Fruit fly (Drosophila melanogaster): ENCODE measurements around the gene mfrn.

Gene mfrn

dm6 chr3R:27987329-27987728 is 39.5 kb upstream of the mfrn start (continued):
- TF ChIP-seq Gsc (GFP tag; IDR thresholded peaks at IDR 0.05) (no peak), zen2 (GFP tag; IDR thresholded peaks at IDR 0.05; ENCODE audit: partially characterized antibody) (no peak), wor (GFP tag; IDR thresholded peaks at IDR 0.05) (peak; percentile 55; the same call in 1 of the 2 replicates), CG2199 (GFP tag; IDR thresholded peaks at IDR 0.05) (no peak), C15 (GFP tag; IDR thresholded peaks at IDR 0.05) (0 out of 3 replicates have a peak, but pooled peaks have one; percentile 6), tio (GFP tag; optimal IDR thresholded peaks at IDR 0.05) (peak; percentile 75), ftz-f1 (GFP tag; optimal IDR thresholded peaks at IDR 0.05) (no peak), CG8359 (GFP tag; optimal IDR thresholded peaks at IDR 0.05; ENCODE audit: borderline replicate concordance) (no peak), gro (GFP tag; optimal IDR thresholded peaks at IDR 0.05) (no peak), B-H2 (GFP tag; optimal IDR thresholded peaks at IDR 0.05) (peak; percentile 20), Sox102F (GFP tag; optimal IDR thresholded peaks at IDR 0.05) (peak; percentile 74), CTCF (GFP tag; optimal IDR thresholded peaks at IDR 0.05) (no peak), CG1529 (GFP tag; optimal IDR thresholded peaks at IDR 0.05) (peak; percentile 45), p53 (GFP tag; optimal IDR thresholded peaks at IDR 0.05) (no peak), pum (GFP tag; optimal IDR thresholded peaks at IDR 0.05) (no peak), sc (optimal IDR thresholded peaks at IDR 0.05) (no peak), sc (GFP tag; optimal IDR thresholded peaks at IDR 0.05) (no peak), Hand (GFP tag; optimal IDR thresholded peaks at IDR 0.05) (peak; percentile 34), CG11696 (GFP tag; IDR thresholded peaks at IDR 0.05) (0 out of 2 replicates have a peak, but pooled peaks have one; percentile 30), nerfin-2 (GFP tag; IDR thresholded peaks at IDR 0.05; ENCODE audit: partially characterized antibody) (no peak), lab (GFP tag; optimal IDR thresholded peaks at IDR 0.05) (peak; percentile 56), Sry-β (GFP tag; optimal IDR thresholded peaks at IDR 0.05) (no peak), usp (GFP tag; optimal IDR thresholded peaks at IDR 0.05) (no peak), E2f2 (GFP tag; IDR thresholded peaks at IDR 0.05) (peak; percentile 56; the same call in 1 of the 2 replicates), bcd (GFP tag; optimal IDR thresholded peaks at IDR 0.05) (peak; percentile 66), fu2 (GFP tag; optimal IDR thresholded peaks at IDR 0.05) (no peak), CG3847 (GFP tag; IDR thresholded peaks at IDR 0.05) (peak; percentile 78), Lim3 (GFP tag; IDR thresholded peaks at IDR 0.05) (no peak), CG15514 (GFP tag; optimal IDR thresholded peaks at IDR 0.05) (peak; percentile 28), CG3726 (GFP tag; IDR thresholded peaks at IDR 0.05) (no peak), Dfd (GFP tag; optimal IDR thresholded peaks at IDR 0.05) (no peak), CG31224 (GFP tag; IDR thresholded peaks at IDR 0.05) (peak; percentile 69), nerfin-1 (tag; optimal IDR thresholded peaks at IDR 0.05) (peak; percentile 10), pan (optimal IDR thresholded peaks at IDR 0.05) (no peak), pan (GFP tag; optimal IDR thresholded peaks at IDR 0.05 in 1 of 2, IDR thresholded peaks at IDR 0.05 in 1 of 2) (peak in 1 of 2 experiments; percentile 72), jing (GFP tag; optimal IDR thresholded peaks at IDR 0.05) (peak; percentile 29), CG6854 (GFP tag; optimal IDR thresholded peaks at IDR 0.05) (no peak), Scr (GFP tag; IDR thresholded peaks at IDR 0.05; ENCODE audit: partially characterized antibody) (no peak), CG5953 (GFP tag; IDR thresholded peaks at IDR 0.05) (peak; percentile 47; the same call in 1 of the 2 replicates), Nf-YB (GFP tag; optimal IDR thresholded peaks at IDR 0.05) (peak; percentile 58), CG8478 (optimal IDR thresholded peaks at IDR 0.05) (no peak), chif (GFP tag; optimal IDR thresholded peaks at IDR 0.05) (peak in 1 of 2 experiments; percentile 7), bbx (GFP tag; IDR thresholded peaks at IDR 0.05; ENCODE audit: partially characterized antibody) (no peak), Usf (GFP tag; optimal IDR thresholded peaks at IDR 0.05) (no peak), mam (GFP tag; optimal IDR thresholded peaks at IDR 0.05) (no peak), kah (GFP tag; optimal IDR thresholded peaks at IDR 0.05) (no peak), CG11695 (GFP tag; IDR thresholded peaks at IDR 0.05) (peak; percentile 74; the same call in 2 of the 3 replicates), D19B (GFP tag; optimal IDR thresholded peaks at IDR 0.05) (peak; percentile 51), ac (GFP tag; optimal IDR thresholded peaks at IDR 0.05) (no peak), CG43689 (GFP tag; IDR thresholded peaks at IDR 0.05) (no peak), CG17359 (tag; optimal IDR thresholded peaks at IDR 0.05) (peak; percentile 60), Hr51 (GFP tag; optimal IDR thresholded peaks at IDR 0.05) (peak in 1 of 2 experiments; percentile 78)

Data from whole organism, embryonic.